Fruit fly (Drosophila melanogaster) whole organism, larva: ENCODE results near the gene Tob.

ENCODE experiments used
- noc ChIP-seq: fragments of 200-800 bp; sonication (Bioruptor generic); optimal IDR thresholded peaks from 3 replicates; lab custom pipeline; 2019; ENCODE audit warnings: missing biosample characterization, mild to moderate bottlenecking, missing genetic modification characterization, moderate library complexity

The Tob gene

dm6 chrX:16091431-16091990, at the start of gene Tob:
Gene Tob (minus strand): TSS chrX:16091495.
- TF ChIP-seq noc: peak; percentile 22

dm6 chrX:16140603-16141002, 49.3 kb upstream of the Tob start:
- peak; percentile 37 for TF ChIP-seq noc

- no peak for TF ChIP-seq noc
Observed at dm6 chrX:16139030-16139429, 47.7 kb upstream of the Tob start.

- TF ChIP-seq noc: no peak
Observed at dm6 chrX:16135920-16136319, 44.6 kb upstream of the Tob start.

- no peak for TF ChIP-seq noc
Observed at dm6 chrX:16135391-16135790, 44.1 kb upstream of the Tob start.

- TF ChIP-seq noc: no peak
Observed at dm6 chrX:16124236-16124635, 32.9 kb upstream of the Tob start.

- no peak for TF ChIP-seq noc
Observed at dm6 chrX:16111655-16112054, 20.4 kb upstream of the Tob start.

dm6 chrX:16105715-16106114, 14.4 kb upstream of the Tob start:
- TF ChIP-seq noc: no peak

- peak; percentile 55 for TF ChIP-seq noc
Observed at dm6 chrX:16104738-16105426, 13.6 kb upstream of the Tob start, which contains the start of the genes CG42353 and CG42354. Gene CG42353 (minus strand): TSS chrX:16104946. Gene CG42354 (minus strand): TSS chrX:16104946.

- no peak for TF ChIP-seq noc
Observed at dm6 chrX:16104056-16104737, 12.9 kb upstream of the Tob start.

dm6 chrX:16103482-16103881, 12.2 kb upstream of the Tob start:
- no peak for TF ChIP-seq noc

- peak; percentile 84 for TF ChIP-seq noc
Observed at dm6 chrX:16102338-16103218, 11.3 kb upstream of the Tob start.

dm6 chrX:16100726-16101351, 9.5 kb upstream of the Tob start:
- no peak for TF ChIP-seq noc

- no peak for TF ChIP-seq noc
Observed at dm6 chrX:16096488-16096887, 5.2 kb upstream of the Tob start.

- no peak for TF ChIP-seq noc
Observed at dm6 chrX:16092614-16093280, 1.5 kb upstream of the Tob start.
